Worm (Caenorhabditis elegans): Measurements from ENCODE around the gene EEED8.4.

ce11 chrII:5429522-5430257 lies 20.6 kb downstream of the EEED8.4 start, which contains the start of the genes F07F6.4 and F07F6.2:
- TF ChIP-seq ceh-36 (tag; optimal IDR thresholded peaks at IDR 0.05) (no peak), ceh-13 (GFP tag; optimal IDR thresholded peaks at IDR 0.05) (no peak), tbx-11 (GFP tag; IDR thresholded peaks at IDR 0.05) (no peak), F13C5.2 (tag; optimal IDR thresholded peaks at IDR 0.05) (peak; percentile 9), tra-4 (tag; optimal IDR thresholded peaks at IDR 0.05) (no peak), sea-1 (GFP tag; conservative IDR thresholded peaks at IDR 0.05) (no peak)
